Fruit fly (Drosophila melanogaster) S2 (cell line): ENCODE data around the gene CG6495.

Experiments used
- CG8478 ChIP-seq: fragments of >200 bp; optimal IDR thresholded peaks from 2 replicates; lab custom pipeline; 2018
- CTCF ChIP-seq, 2 experiments: fragments of >200 bp; optimal IDR thresholded peaks; 2 replicates each; lab custom pipeline; 2018

DNA sequence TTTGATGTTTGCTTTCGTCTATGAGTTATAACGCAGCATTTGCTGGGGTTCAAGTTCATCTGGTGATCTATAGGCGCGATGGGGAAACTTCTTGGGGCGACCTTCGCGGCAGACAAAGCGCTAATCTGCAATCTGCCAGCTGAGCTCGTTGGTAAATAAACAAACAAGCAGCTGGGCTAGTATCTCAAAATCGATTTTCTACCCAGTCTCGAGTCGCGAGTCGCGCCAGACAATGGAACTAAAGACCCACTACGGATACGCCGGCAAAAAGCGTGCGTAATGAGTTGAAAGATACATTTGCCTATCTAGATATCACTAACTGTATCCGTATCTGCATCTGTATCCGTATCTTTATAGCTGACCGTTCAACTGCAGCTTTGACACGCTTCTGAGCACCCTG lies 7.3 kb upstream of the CG6495 start:
- TF ChIP-seq CG8478 (lab: Kevin White, UChicago) (no peak), CTCF (optimal IDR thresholded peaks at IDR 0.05; lab: Kevin White, UChicago) (no peak)
